Fruit fly (Drosophila melanogaster) whole organism, embryonic: ENCODE measurements around the gene CG11836.
A peak's percentile ranks its signal among the peaks of the same experiment; 100 is the strongest.

Source experiments
- Adf1 ChIP-seq: fragments of 200-800 bp; sonication (Bioruptor generic); IDR thresholded peaks from 2 replicates; pipeline ENCODE4 v1.3.6; 2022; ENCODE audit warnings: missing biosample characterization, missing genetic modification characterization
- Aef1 ChIP-seq: fragments of 200-800 bp; sonication (Bioruptor generic); IDR thresholded peaks from 3 replicates; pipeline ENCODE4 v1.3.6; 2022; ENCODE audit warnings: missing biosample characterization, missing genetic modification characterization
- Asciz ChIP-seq: fragments of 200-800 bp; sonication (Bioruptor generic); optimal IDR thresholded peaks from 2 replicates; lab custom pipeline; 2017; ENCODE audit warnings: missing biosample characterization, mild to moderate bottlenecking, missing genetic modification characterization, missing genetic modification reagents
- Atf6 ChIP-seq: fragments of 200-800 bp; sonication (Bioruptor generic); IDR thresholded peaks from 2 replicates; pipeline ENCODE4 v1.3.6; 2022; ENCODE audit warnings: missing biosample characterization, missing genetic modification characterization
- BEAF-32 ChIP-seq: fragments of 200-800 bp; sonication (Bioruptor generic); optimal IDR thresholded peaks from 3 replicates; lab custom pipeline; 2017; ENCODE audit warnings: missing biosample characterization, missing genetic modification characterization, mild to moderate bottlenecking, moderate library complexity, missing genetic modification reagents
- CG10267 ChIP-seq: fragments of 200-800 bp; sonication (Bioruptor generic); optimal IDR thresholded peaks from 2 replicates; lab custom pipeline; 2018; ENCODE audit warnings: missing biosample characterization, mild to moderate bottlenecking, missing genetic modification characterization, moderate library complexity
- CG10565 ChIP-seq: fragments of 200-800 bp; sonication (Bioruptor generic); optimal IDR thresholded peaks from 3 replicates; lab custom pipeline; 2016; ENCODE audit warnings: missing biosample characterization, mild to moderate bottlenecking, missing genetic modification characterization
- CG11398 ChIP-seq: fragments of 200-800 bp; sonication (Bioruptor generic); optimal IDR thresholded peaks from 2 replicates; lab custom pipeline; 2016; ENCODE audit warnings: missing biosample characterization, missing genetic modification characterization
- CG12391 ChIP-seq: fragments of 200-800 bp; sonication (Bioruptor generic); optimal IDR thresholded peaks from 3 replicates; lab custom pipeline; 2018; ENCODE audit warnings: missing biosample characterization, mild to moderate bottlenecking, missing genetic modification characterization, moderate library complexity
- CG12659 ChIP-seq: fragments of 200-800 bp; sonication (Bioruptor generic); optimal IDR thresholded peaks from 3 replicates; lab custom pipeline; 2017; ENCODE audit warnings: mild to moderate bottlenecking, missing biosample characterization, missing genetic modification reagents, missing genetic modification characterization
- CG13287 ChIP-seq: fragments of 200-800 bp; sonication (Bioruptor generic); IDR thresholded peaks from 2 replicates; pipeline ENCODE4 v1.3.6; 2022; ENCODE audit warnings: missing biosample characterization, missing genetic modification characterization; ENCODE audit not compliant: partially characterized antibody
- CG13624 ChIP-seq: fragments of 200-800 bp; sonication (Bioruptor generic); optimal IDR thresholded peaks from 2 replicates; lab custom pipeline; 2016; ENCODE audit warnings: missing biosample characterization, missing genetic modification characterization
- CG17568 ChIP-seq: fragments of 200-800 bp; sonication (Bioruptor generic); optimal IDR thresholded peaks from 2 replicates; lab custom pipeline; 2018; ENCODE audit warnings: missing biosample characterization, mild to moderate bottlenecking, missing genetic modification characterization, moderate library complexity
- CG17829 ChIP-seq: fragments of 200-800 bp; optimal IDR thresholded peaks from 2 replicates; lab custom pipeline; 2019; ENCODE audit warnings: missing biosample characterization, mild to moderate bottlenecking, missing genetic modification characterization, moderate library complexity
- CG32772 ChIP-seq: fragments of 200-800 bp; sonication (Bioruptor generic); IDR thresholded peaks from 2 replicates; pipeline ENCODE4 v1.3.6; 2022; ENCODE audit warnings: missing biosample characterization, missing genetic modification characterization
- CG3847 ChIP-seq: fragments of 200-800 bp; sonication (Bioruptor generic); IDR thresholded peaks from 2 replicates; pipeline ENCODE4 v1.3.6; 2022; ENCODE audit warnings: missing biosample characterization, missing genetic modification characterization
- CG4328 ChIP-seq: fragments of 200-800 bp; sonication (Bioruptor generic); optimal IDR thresholded peaks from 3 replicates; lab custom pipeline; 2017; ENCODE audit warnings: missing biosample characterization, missing genetic modification reagents, missing genetic modification characterization
- CG4360 ChIP-seq: fragments of 200-800 bp; sonication (Bioruptor generic); IDR thresholded peaks from 2 replicates; pipeline ENCODE4 v1.3.6; 2022; ENCODE audit warnings: missing biosample characterization, missing genetic modification characterization
- CG8359 ChIP-seq: fragments of 200-800 bp; sonication (Bioruptor generic); optimal IDR thresholded peaks from 2 replicates; lab custom pipeline; 2017; ENCODE audit warnings: missing biosample characterization, mild to moderate bottlenecking, missing genetic modification characterization, borderline replicate concordance
- CG9797 ChIP-seq: fragments of 200-800 bp; sonication (Bioruptor generic); optimal IDR thresholded peaks from 3 replicates; lab custom pipeline; 2018; ENCODE audit warnings: missing biosample characterization, mild to moderate bottlenecking, missing genetic modification characterization
- Dll ChIP-seq: fragments of 200-800 bp; sonication (Bioruptor generic); IDR thresholded peaks from 4 replicates; pipeline ENCODE4 v1.3.6; 2022; ENCODE audit warnings: missing biosample characterization, missing genetic modification characterization; ENCODE audit not compliant: partially characterized antibody
- E2f2 ChIP-seq: fragments of 200-800 bp; sonication (Bioruptor generic); IDR thresholded peaks from 2 replicates; pipeline ENCODE4 v1.3.6; 2022; ENCODE audit warnings: missing biosample characterization, missing genetic modification characterization
- Ets97D ChIP-seq: fragments of 200-800 bp; sonication (Bioruptor generic); optimal IDR thresholded peaks from 3 replicates; lab custom pipeline; 2016; ENCODE audit warnings: missing biosample characterization, missing genetic modification characterization
- H15 ChIP-seq: fragments of 200-800 bp; sonication (Bioruptor generic); IDR thresholded peaks from 3 replicates; pipeline ENCODE4 v1.3.6; 2022; ENCODE audit warnings: missing biosample characterization, missing genetic modification characterization
- Kr ChIP-seq: fragments of 200-800 bp; sonication (Bioruptor generic); optimal IDR thresholded peaks from 2 replicates; lab custom pipeline; 2017; ENCODE audit warnings: missing biosample characterization, mild to moderate bottlenecking, missing genetic modification characterization
- MTF-1 ChIP-seq: fragments of 200-800 bp; sonication (Bioruptor generic); optimal IDR thresholded peaks from 2 replicates; lab custom pipeline; 2018; ENCODE audit warnings: missing biosample characterization, mild to moderate bottlenecking, missing genetic modification characterization, borderline replicate concordance
- Max ChIP-seq: fragments of 200-800 bp; sonication (Bioruptor generic); optimal IDR thresholded peaks from 2 replicates; lab custom pipeline; 2016; ENCODE audit warnings: missing biosample characterization, mild to moderate bottlenecking, missing genetic modification characterization
- NK7.1 ChIP-seq: fragments of 200-800 bp; sonication (Bioruptor generic); optimal IDR thresholded peaks from 3 replicates; lab custom pipeline; 2016; ENCODE audit warnings: missing biosample characterization, missing genetic modification characterization
- Neu2 ChIP-seq: fragments of 200-800 bp; sonication (Bioruptor generic); optimal IDR thresholded peaks from 3 replicates; lab custom pipeline; 2016; ENCODE audit warnings: missing biosample characterization, missing genetic modification characterization, borderline replicate concordance
- Ravus ChIP-seq: fragments of 200-800 bp; sonication (Bioruptor generic); IDR thresholded peaks from 2 replicates; pipeline ENCODE4 v1.3.6; 2022; ENCODE audit warnings: missing biosample characterization, missing genetic modification characterization
- Sin3A ChIP-seq: fragments of >200 bp; optimal IDR thresholded peaks from 2 replicates; lab custom pipeline; 2018
- Sry-δ ChIP-seq: fragments of 200-800 bp; sonication (Bioruptor generic); optimal IDR thresholded peaks from 2 replicates; lab custom pipeline; 2016; ENCODE audit warnings: missing biosample characterization, missing genetic modification characterization
- YL-1 ChIP-seq: fragments of 200-800 bp; sonication (Bioruptor generic); optimal IDR thresholded peaks from 3 replicates; lab custom pipeline; 2017; ENCODE audit warnings: missing biosample characterization, mild to moderate bottlenecking, missing genetic modification characterization
- ap ChIP-seq: fragments of 200-800 bp; sonication (Bioruptor generic); IDR thresholded peaks from 2 replicates; pipeline ENCODE4 v1.3.6; 2022; ENCODE audit warnings: missing biosample characterization, missing genetic modification characterization
- bbx ChIP-seq: fragments of 200-800 bp; sonication (Bioruptor generic); IDR thresholded peaks from 2 replicates; pipeline ENCODE4 v1.3.6; 2022; ENCODE audit warnings: missing biosample characterization, missing genetic modification characterization; ENCODE audit not compliant: partially characterized antibody
- crc ChIP-seq: fragments of 200-800 bp; sonication (Bioruptor generic); optimal IDR thresholded peaks from 2 replicates; lab custom pipeline; 2016; ENCODE audit warnings: missing biosample characterization, missing genetic modification characterization
- ewg ChIP-seq: fragments of 200-800 bp; sonication (Bioruptor generic); optimal IDR thresholded peaks from 3 replicates; lab custom pipeline; 2017; ENCODE audit warnings: mild to moderate bottlenecking, missing biosample characterization, missing genetic modification reagents, missing genetic modification characterization
- eyg ChIP-seq: fragments of 200-800 bp; sonication (Bioruptor generic); optimal IDR thresholded peaks from 3 replicates; lab custom pipeline; 2016; ENCODE audit warnings: missing biosample characterization, missing genetic modification characterization
- hkb ChIP-seq, 2 experiments: fragments of 200-800 bp in 1 of 2; fragments of >200 bp in 1 of 2; sonication (Bioruptor generic) in 1 of 2; IDR thresholded peaks in 1 of 2; optimal IDR thresholded peaks in 1 of 2; 2 replicates each; pipeline versions ENCODE4 v1.3.6 to Lab custom; 2017 to 2022; ENCODE audit warnings: missing biosample characterization in 1 of 2, missing genetic modification characterization in 1 of 2
- jing ChIP-seq: fragments of 200-800 bp; sonication (Bioruptor generic); optimal IDR thresholded peaks from 2 replicates; lab custom pipeline; 2018; ENCODE audit warnings: missing biosample characterization, mild to moderate bottlenecking, missing genetic modification characterization
- jumu ChIP-seq: fragments of 200-800 bp; sonication (Bioruptor generic); optimal IDR thresholded peaks from 3 replicates; lab custom pipeline; 2016; ENCODE audit warnings: missing biosample characterization, missing genetic modification characterization
- nom ChIP-seq: fragments of 200-800 bp; sonication (Bioruptor generic); optimal IDR thresholded peaks from 2 replicates; lab custom pipeline; 2017; ENCODE audit warnings: missing biosample characterization, missing genetic modification characterization, mild to moderate bottlenecking, moderate library complexity, missing genetic modification reagents
- org-1 ChIP-seq: fragments of 200-800 bp; sonication (Bioruptor generic); optimal IDR thresholded peaks from 2 replicates; lab custom pipeline; 2017; ENCODE audit warnings: missing biosample characterization, missing genetic modification characterization
- pan ChIP-seq, 4 experiments: fragments of >200 bp in 3 of 4; fragments of 200-800 bp in 1 of 4; sonication (Bioruptor generic) in 1 of 4; optimal IDR thresholded peaks in 3 of 4; IDR thresholded peaks in 1 of 4; 2 replicates each; pipeline versions ENCODE4 v1.3.6 to Lab custom; 2017 to 2022; ENCODE audit warnings: missing biosample characterization in 2 of 4, missing genetic modification characterization in 2 of 4, mixed read lengths in 1 of 4
- pzg ChIP-seq: fragments of 200-800 bp; sonication (Bioruptor generic); optimal IDR thresholded peaks from 3 replicates; lab custom pipeline; 2018; ENCODE audit warnings: missing biosample characterization, mild to moderate bottlenecking, missing genetic modification characterization, moderate library complexity
- ro ChIP-seq: fragments of 200-800 bp; sonication (Bioruptor generic); IDR thresholded peaks from 2 replicates; pipeline ENCODE4 v1.3.6; 2022; ENCODE audit warnings: missing biosample characterization, missing genetic modification characterization
- stwl ChIP-seq: fragments of 200-800 bp; sonication (Bioruptor generic); optimal IDR thresholded peaks from 3 replicates; lab custom pipeline; 2018; ENCODE audit warnings: missing biosample characterization, mild to moderate bottlenecking, missing genetic modification characterization, moderate library complexity
- trem ChIP-seq: fragments of 200-800 bp; optimal IDR thresholded peaks from 3 replicates; lab custom pipeline; 2019; ENCODE audit warnings: missing biosample characterization, mild to moderate bottlenecking, missing genetic modification characterization, moderate library complexity
- vfl ChIP-seq: fragments of 200-800 bp; sonication (Bioruptor generic); optimal IDR thresholded peaks from 2 replicates; lab custom pipeline; 2016; ENCODE audit warnings: missing biosample characterization, missing genetic modification characterization

Gene CG11836

DNA sequence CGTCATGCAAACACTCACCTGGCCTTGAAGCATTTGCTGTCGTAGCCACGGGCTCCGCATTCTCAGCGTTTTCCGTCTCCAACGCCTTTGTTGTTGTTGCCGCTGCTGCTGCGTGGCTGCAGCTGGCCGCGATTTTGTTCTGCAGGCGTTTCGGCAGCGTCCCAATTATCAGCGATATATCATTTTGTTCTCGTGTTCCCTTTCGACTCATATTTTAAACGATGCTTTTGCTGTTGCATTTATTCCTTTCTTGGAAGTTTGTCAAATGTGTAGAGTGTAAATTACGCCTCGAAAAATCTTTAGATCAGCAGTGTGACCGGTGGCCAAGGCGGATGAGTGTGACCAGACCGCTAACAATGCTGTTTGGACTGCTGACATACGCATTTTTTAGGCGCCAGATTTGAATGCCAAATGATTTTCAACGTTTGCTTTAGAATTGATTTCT is 37.8 kb upstream of the CG11836 start, which contains the start of gene Smg6 (continued):
- no peak for TF ChIP-seq CG4328 (GFP tag; lab: Kevin White, UChicago)
- TF ChIP-seq CG12391: no peak
- TF ChIP-seq NK7.1: no peak
- TF ChIP-seq hkb (optimal IDR thresholded peaks at IDR 0.05; lab: Kevin White, UChicago): peak; percentile 6
- no peak for TF ChIP-seq hkb (GFP tag; IDR thresholded peaks at IDR 0.05; lab: Robert Waterston, UW)
- TF ChIP-seq CG9797 (GFP tag; lab: Kevin White, UChicago): peak; percentile 97
- TF ChIP-seq Neu2 (GFP tag; lab: Kevin White, UChicago): no peak
- TF ChIP-seq Adf1 (GFP tag; lab: Robert Waterston, UW): peak; percentile 69
- TF ChIP-seq Aef1 (GFP tag; lab: Robert Waterston, UW): no peak
- peak; percentile 73 for TF ChIP-seq stwl (tag; lab: Kevin White, UChicago)
- no peak for TF ChIP-seq jing (GFP tag; lab: Kevin White, UChicago)
- TF ChIP-seq Ets97D (GFP tag; lab: Kevin White, UChicago): peak; percentile 28
- TF ChIP-seq CG11398: no peak
- TF ChIP-seq CG13287: peak; percentile 52
- no peak for TF ChIP-seq vfl (GFP tag; lab: Kevin White, UChicago)
- no peak for TF ChIP-seq CG8359 (GFP tag; lab: Kevin White, UChicago)
- peak; percentile 30; the same call in 1 of the 4 replicates for TF ChIP-seq Dll (GFP tag; lab: Robert Waterston, UW)
- peak; percentile 90 for TF ChIP-seq pzg (GFP tag; lab: Kevin White, UChicago)
- no peak for TF ChIP-seq ro (GFP tag; lab: Robert Waterston, UW)
- TF ChIP-seq trem: peak; percentile 61
- no peak for TF ChIP-seq Ravus (GFP tag; lab: Robert Waterston, UW)
- TF ChIP-seq eyg: no peak
- TF ChIP-seq jumu (GFP tag; lab: Kevin White, UChicago): no peak
- no peak for TF ChIP-seq ap (GFP tag; lab: Robert Waterston, UW)
- TF ChIP-seq MTF-1: no peak
- peak; percentile 99 for TF ChIP-seq YL-1
- no peak for TF ChIP-seq Asciz (GFP tag; lab: Kevin White, UChicago)
- no peak for TF ChIP-seq org-1 (GFP tag; lab: Kevin White, UChicago)
- TF ChIP-seq CG32772 (GFP tag; lab: Robert Waterston, UW): no peak
- peak; percentile 35; the same call in 1 of the 2 replicates for TF ChIP-seq CG3847 (GFP tag; lab: Robert Waterston, UW)
- peak; percentile 96 for TF ChIP-seq E2f2 (GFP tag; lab: Robert Waterston, UW)
- TF ChIP-seq Max (GFP tag; lab: Kevin White, UChicago): peak; percentile 12
- TF ChIP-seq bbx: 0 out of 2 replicates have a peak, but pooled peaks have one; percentile 30
- TF ChIP-seq H15 (GFP tag; lab: Robert Waterston, UW): no peak
- TF ChIP-seq crc (GFP tag; lab: Kevin White, UChicago): no peak
- TF ChIP-seq CG10565: no peak
- no peak for TF ChIP-seq CG17568 (GFP tag; lab: Kevin White, UChicago)
- TF ChIP-seq CG12659 (GFP tag; lab: Kevin White, UChicago): peak; percentile 1
- no peak for TF ChIP-seq Atf6 (GFP tag; lab: Robert Waterston, UW)
- peak; percentile 37 for TF ChIP-seq nom (GFP tag; lab: Kevin White, UChicago)
- peak; percentile 32 for TF ChIP-seq Sin3A
- no peak for TF ChIP-seq pan (optimal IDR thresholded peaks at IDR 0.05; lab: Kevin White, UChicago)
- TF ChIP-seq pan (GFP tag; optimal IDR thresholded peaks at IDR 0.05 in 1 of 2, IDR thresholded peaks at IDR 0.05 in 1 of 2): no peak
- peak; percentile 39 for TF ChIP-seq BEAF-32 (GFP tag; lab: Kevin White, UChicago)
- TF ChIP-seq CG10267 (tag; lab: Kevin White, UChicago): peak; percentile 46
- TF ChIP-seq Sry-δ (GFP tag; lab: Kevin White, UChicago): peak; percentile 45
- peak; percentile 9 for TF ChIP-seq ewg
- peak; percentile 89 for TF ChIP-seq CG13624 (GFP tag; lab: Kevin White, UChicago)
- TF ChIP-seq CG17829 (tag; lab: Kevin White, UChicago): peak; percentile 19
- no peak for TF ChIP-seq Kr (GFP tag; lab: Kevin White, UChicago)
- peak; percentile 93 for TF ChIP-seq CG4360 (GFP tag; lab: Robert Waterston, UW)
